Worm (Caenorhabditis elegans) whole organism, L4 larva: ENCODE data around the gene ppm-1.G.

ENCODE experiments used
- D1046.2 ChIP-seq: fragments of 200-800 bp; sonication (Bioruptor generic); IDR thresholded peaks from 2 replicates; pipeline ENCODE4 v1.3.6; 2022; ENCODE audit warnings: missing genetic modification characterization, missing compliant biosample characterization
- F10B5.3 ChIP-seq: sonication (generic microtip); optimal IDR thresholded peaks from 2 replicates; lab custom pipeline; 2016; ENCODE audit warnings: mild to moderate bottlenecking, missing genetic modification characterization, missing compliant biosample characterization
- F26F4.8 ChIP-seq: fragments of 200-800 bp; sonication (Bioruptor generic); conservative IDR thresholded peaks from 2 replicates; pipeline ENCODE4 v1.3.6; 2022; ENCODE audit warnings: missing genetic modification characterization, missing compliant biosample characterization
- R02D3.7 ChIP-seq: fragments of 150-350 bp; sonication (generic microtip); optimal IDR thresholded peaks from 3 replicates; lab custom pipeline; 2014; ENCODE audit warnings: missing biosample characterization, missing genetic modification characterization
- T26A8.4 ChIP-seq: fragments of 200-800 bp; sonication (Bioruptor generic); IDR thresholded peaks from 2 replicates; pipeline ENCODE4 v1.3.6; 2022; ENCODE audit warnings: missing genetic modification characterization, missing compliant biosample characterization
- Y105C5A.15 ChIP-seq: fragments of 200-800 bp; sonication (Bioruptor generic); IDR thresholded peaks from 2 replicates; pipeline ENCODE4 v1.3.6; 2022; ENCODE audit warnings: missing genetic modification characterization, missing compliant biosample characterization
- Y75B8A.6 ChIP-seq: fragments of 200-800 bp; sonication (Bioruptor generic); IDR thresholded peaks from 2 replicates; pipeline ENCODE4 v1.3.6; 2022; ENCODE audit warnings: missing genetic modification reagents, missing genetic modification characterization, missing compliant biosample characterization
- ZK337.2 ChIP-seq: fragments of 200-800 bp; sonication (Bioruptor generic); IDR thresholded peaks from 2 replicates; pipeline ENCODE4 v1.3.6; 2022; ENCODE audit warnings: missing genetic modification reagents, missing genetic modification characterization, missing compliant biosample characterization
- ZK546.5 ChIP-seq, 2 experiments: sonication (generic microtip); optimal IDR thresholded peaks; 2 replicates each; lab custom pipeline; 2017; ENCODE audit warnings: missing biosample characterization in 2 of 2, missing genetic modification characterization in 2 of 2
- aha-1 ChIP-seq: fragments of 150-350 bp; peaks from one replicate; lab custom pipeline; 2014; ENCODE audit warnings: missing biosample characterization, missing genetic modification characterization
- ama-1 ChIP-seq: fragments of 150-350 bp; optimal IDR thresholded peaks from 2 replicates; lab custom pipeline; 2014; ENCODE audit warnings: inconsistent platforms, mixed read lengths
- ceh-28 ChIP-seq: fragments of 150-350 bp; optimal IDR thresholded peaks from 2 replicates; lab custom pipeline; 2014; ENCODE audit warnings: missing biosample characterization, missing genetic modification reagents, missing genetic modification characterization
- ceh-44 ChIP-seq: fragments of 200-800 bp; sonication (Bioruptor generic); IDR thresholded peaks from 2 replicates; pipeline ENCODE4 v1.3.6; 2022; ENCODE audit warnings: missing genetic modification reagents, missing genetic modification characterization, missing compliant biosample characterization
- ceh-82 ChIP-seq: sonication (generic microtip); optimal IDR thresholded peaks from 2 replicates; lab custom pipeline; 2017; ENCODE audit warnings: missing biosample characterization, missing genetic modification characterization
- ces-1 ChIP-seq: fragments of 150-350 bp; sonication (generic microtip); optimal IDR thresholded peaks from 4 replicates; lab custom pipeline; 2014; ENCODE audit warnings: missing biosample characterization, missing genetic modification reagents, missing genetic modification characterization
- cey-2 ChIP-seq: sonication (generic microtip); optimal IDR thresholded peaks from 3 replicates; lab custom pipeline; 2017; ENCODE audit warnings: missing genetic modification characterization, mild to moderate bottlenecking, missing compliant biosample characterization, antibody characterized with exemption, borderline replicate concordance; ENCODE audit not compliant: insufficient read depth
- ctbp-1 ChIP-seq: fragments of 200-800 bp; sonication (Bioruptor generic); IDR thresholded peaks from 2 replicates; pipeline ENCODE4 v1.3.6; 2022; ENCODE audit warnings: missing genetic modification reagents, missing genetic modification characterization, missing compliant biosample characterization
- dmd-9 ChIP-seq: fragments of 200-800 bp; sonication (Bioruptor generic); IDR thresholded peaks from 2 replicates; pipeline ENCODE4 v1.3.6; 2022; ENCODE audit warnings: missing genetic modification reagents, missing genetic modification characterization, missing compliant biosample characterization
- duxl-1 ChIP-seq: sonication (generic microtip); optimal IDR thresholded peaks from 2 replicates; lab custom pipeline; 2016; ENCODE audit warnings: mild to moderate bottlenecking, missing genetic modification characterization, moderate library complexity, missing compliant biosample characterization; ENCODE audit not compliant: poor library complexity
- dve-1 ChIP-seq: sonication (generic microtip); optimal IDR thresholded peaks from 2 replicates; lab custom pipeline; 2017; ENCODE audit warnings: antibody characterized with exemption, mild to moderate bottlenecking, missing genetic modification characterization, missing compliant biosample characterization; ENCODE audit not compliant: insufficient read depth
- egl-43 ChIP-seq: fragments of 200-800 bp; sonication (Bioruptor generic); IDR thresholded peaks from 2 replicates; pipeline ENCODE4 v1.3.6; 2022; ENCODE audit warnings: missing genetic modification reagents, missing genetic modification characterization, missing compliant biosample characterization
- gei-8 ChIP-seq: fragments of 200-800 bp; sonication (Bioruptor generic); optimal IDR thresholded peaks from 2 replicates; lab custom pipeline; 2018; ENCODE audit warnings: mild to moderate bottlenecking, missing genetic modification characterization, missing compliant biosample characterization
- hmg-1.1 ChIP-seq: fragments of 200-800 bp; sonication (Bioruptor generic); IDR thresholded peaks from 2 replicates; pipeline ENCODE4 v1.3.6; 2022; ENCODE audit warnings: missing genetic modification reagents, missing genetic modification characterization, missing compliant biosample characterization
- jun-1 ChIP-seq: fragments of 150-350 bp; optimal IDR thresholded peaks from 2 replicates; lab custom pipeline; 2014; ENCODE audit warnings: missing biosample characterization, missing genetic modification reagents, missing genetic modification characterization
- lin-1 ChIP-seq: fragments of 200-800 bp; sonication (Bioruptor generic); IDR thresholded peaks from 2 replicates; pipeline ENCODE4 v1.3.6; 2022; ENCODE audit warnings: missing genetic modification reagents, missing genetic modification characterization, missing compliant biosample characterization
- lin-29 ChIP-seq: fragments of 200-800 bp; sonication (Bioruptor generic); IDR thresholded peaks from 2 replicates; pipeline ENCODE4 v1.3.6; 2022; ENCODE audit warnings: missing genetic modification reagents, missing genetic modification characterization, missing compliant biosample characterization
- madf-5 ChIP-seq, 2 experiments: fragments of 200-800 bp; sonication (Bioruptor generic); IDR thresholded peaks; 2 replicates each; pipeline ENCODE4 v1.3.6; 2022; ENCODE audit warnings: missing compliant biosample characterization in 2 of 2, missing genetic modification characterization in 2 of 2
- madf-9 ChIP-seq: fragments of 200-800 bp; sonication (Bioruptor generic); conservative IDR thresholded peaks from 2 replicates; pipeline ENCODE4 v1.3.6; 2022; ENCODE audit warnings: missing genetic modification reagents, missing genetic modification characterization, missing compliant biosample characterization
- mes-2 ChIP-seq: sonication (generic microtip); optimal IDR thresholded peaks from 2 replicates; lab custom pipeline; 2016; ENCODE audit warnings: missing genotype, mild to moderate bottlenecking, missing genetic modification characterization, missing compliant biosample characterization; ENCODE audit not compliant: poor library complexity, severe bottlenecking
- mxl-2 ChIP-seq: fragments of 200-800 bp; sonication (Bioruptor generic); conservative IDR thresholded peaks from 2 replicates; pipeline ENCODE4 v1.3.6; 2022; ENCODE audit warnings: missing genetic modification reagents, missing genetic modification characterization, missing compliant biosample characterization
- mxl-3 ChIP-seq: fragments of 200-800 bp; sonication (Bioruptor generic); optimal IDR thresholded peaks from 2 replicates; lab custom pipeline; 2018; ENCODE audit warnings: mild to moderate bottlenecking, missing genetic modification characterization, missing compliant biosample characterization
- nhr-102 ChIP-seq: sonication (generic microtip); optimal IDR thresholded peaks from 2 replicates; lab custom pipeline; 2016; ENCODE audit warnings: mild to moderate bottlenecking, missing genetic modification characterization, moderate library complexity, missing compliant biosample characterization
- php-3 ChIP-seq: fragments of 200-800 bp; sonication (Bioruptor generic); IDR thresholded peaks from 2 replicates; pipeline ENCODE4 v1.3.6; 2022; ENCODE audit warnings: missing genetic modification reagents, missing genetic modification characterization, missing compliant biosample characterization
- pqm-1 ChIP-seq: sonication (generic microtip); optimal IDR thresholded peaks from 2 replicates; lab custom pipeline; 2017; ENCODE audit warnings: missing biosample characterization, missing genetic modification characterization
- saeg-2 ChIP-seq: fragments of 200-800 bp; sonication (Bioruptor generic); IDR thresholded peaks from 2 replicates; pipeline ENCODE4 v1.3.6; 2022; ENCODE audit warnings: missing genetic modification reagents, missing genetic modification characterization, missing compliant biosample characterization
- set-16 ChIP-seq: fragments of 200-800 bp; sonication (Bioruptor generic); IDR thresholded peaks from 2 replicates; pipeline ENCODE4 v1.3.6; 2022; ENCODE audit warnings: missing genetic modification reagents, missing genetic modification characterization, missing compliant biosample characterization
- vab-7 ChIP-seq: fragments of 200-800 bp; sonication (Bioruptor generic); IDR thresholded peaks from 2 replicates; pipeline ENCODE4 v1.3.6; 2022; ENCODE audit warnings: missing genetic modification reagents, missing genetic modification characterization, missing compliant biosample characterization
- zag-1 ChIP-seq: fragments of 150-350 bp; optimal IDR thresholded peaks from 2 replicates; lab custom pipeline; 2014; ENCODE audit warnings: missing biosample characterization, missing genetic modification characterization
- zfp-3 ChIP-seq: fragments of 200-800 bp; sonication (Bioruptor generic); conservative IDR thresholded peaks from 2 replicates; pipeline ENCODE4 v1.3.6; 2022; ENCODE audit warnings: missing genetic modification reagents, missing genetic modification characterization, missing compliant biosample characterization
- ztf-11 ChIP-seq: fragments of 150-350 bp; optimal IDR thresholded peaks from 2 replicates; lab custom pipeline; 2014; ENCODE audit warnings: missing biosample characterization, missing genetic modification characterization

Gene ppm-1.G

ce11 chrIII:833711-834442, 50.4 kb downstream of the ppm-1.G start (continued):
- TF ChIP-seq F26F4.8 (GFP tag; lab: Robert Waterston, UW) (no peak), mes-2 (tag; lab: Kevin White, UChicago) (peak; percentile 69), zfp-3 (peak; percentile 35; the same call in 1 of the 2 replicates), Y105C5A.15 (0 out of 2 replicates have a peak, but pooled peaks have one; percentile 27), zag-1 (tag; lab: Kevin White, UChicago) (peak; percentile 10), gei-8 (peak; percentile 72), jun-1 (peak; percentile 85), F10B5.3 (tag; lab: Kevin White, UChicago) (no peak), Y75B8A.6 (GFP tag; lab: Robert Waterston, UW) (no peak), mxl-3 (peak; percentile 99), egl-43 (peak; percentile 78), nhr-102 (tag; lab: Kevin White, UChicago) (peak; percentile 76), pqm-1 (tag; lab: Kevin White, UChicago) (peak; percentile 35), ceh-28 (tag; lab: Kevin White, UChicago) (peak; percentile 66), ctbp-1 (GFP tag; lab: Robert Waterston, UW) (peak; percentile 82), madf-9 (GFP tag; lab: Robert Waterston, UW) (peak; percentile 57; the same call in 1 of the 2 replicates)

ce11 chrIII:834443-834815, 50.9 kb downstream of the ppm-1.G start:
- peak; percentile 9 for TF ChIP-seq dve-1 (tag; lab: Kevin White, UChicago)
- TF ChIP-seq lin-29 (GFP tag; lab: Robert Waterston, UW): no peak
- no peak for TF ChIP-seq saeg-2
- TF ChIP-seq vab-7 (GFP tag; lab: Robert Waterston, UW): no peak
- TF ChIP-seq ceh-44: no peak
- TF ChIP-seq ZK337.2 (GFP tag; lab: Robert Waterston, UW): 0 out of 2 replicates have a peak, but pooled peaks have one; percentile 2
- TF ChIP-seq php-3 (GFP tag; lab: Robert Waterston, UW): 0 out of 2 replicates have a peak, but pooled peaks have one; percentile 23
- TF ChIP-seq ceh-82 (tag; lab: Kevin White, UChicago): no peak
- peak; percentile 97 for TF ChIP-seq aha-1 (tag; lab: Kevin White, UChicago)
- no peak for TF ChIP-seq ces-1 (GFP tag; lab: Kevin White, UChicago)
- 0 out of 2 replicates have a peak, but pooled peaks have one; percentile 13 for TF ChIP-seq hmg-1.1 (GFP tag; lab: Robert Waterston, UW)
- no peak for TF ChIP-seq Y75B8A.6 (GFP tag; lab: Robert Waterston, UW)
- TF ChIP-seq cey-2 (tag; lab: Kevin White, UChicago): no peak
- TF ChIP-seq dmd-9 (GFP tag; lab: Robert Waterston, UW): 0 out of 2 replicates have a peak, but pooled peaks have one; percentile 8
- TF ChIP-seq mxl-3: no peak
- peak; percentile 8 for TF ChIP-seq duxl-1 (tag; lab: Kevin White, UChicago)
- no peak for TF ChIP-seq mxl-2 (GFP tag; lab: Robert Waterston, UW)
- TF ChIP-seq ZK546.5 (tag; optimal IDR thresholded peaks at IDR 0.05; lab: Kevin White, UChicago): no peak
- TF ChIP-seq egl-43: 0 out of 2 replicates have a peak, but pooled peaks have one; percentile 56
- no peak for TF ChIP-seq D1046.2 (GFP tag; lab: Robert Waterston, UW)
- TF ChIP-seq R02D3.7 (tag; lab: Kevin White, UChicago): no peak
- TF ChIP-seq set-16: peak; percentile 90
- no peak for TF ChIP-seq F26F4.8 (GFP tag; lab: Robert Waterston, UW)
- no peak for TF ChIP-seq ama-1 (lab: Kevin White, UChicago)
- no peak for TF ChIP-seq ztf-11 (tag; lab: Kevin White, UChicago)
- 0 out of 4 replicates have a peak, but pooled peaks of 1 of the 2 experiments have one; percentile 31 for TF ChIP-seq madf-5 (GFP tag; IDR thresholded peaks at IDR 0.05; lab: Robert Waterston, UW)
- no peak for TF ChIP-seq F10B5.3 (tag; lab: Kevin White, UChicago)
- TF ChIP-seq mes-2 (tag; lab: Kevin White, UChicago): peak; percentile 23
- peak; percentile 48; the same call in 1 of the 2 replicates for TF ChIP-seq T26A8.4 (GFP tag; lab: Robert Waterston, UW)
- TF ChIP-seq lin-1 (GFP tag; lab: Robert Waterston, UW): no peak
